Worm (Caenorhabditis elegans) whole organism, L2 larva: ENCODE data around the gene nhr-268.

Experiments
- alr-1 ChIP-seq: fragments of 150-350 bp; optimal IDR thresholded peaks from 2 replicates; lab custom pipeline; 2014; ENCODE audit warnings: missing biosample characterization, missing genetic modification characterization
- aly-2 ChIP-seq: fragments of 150-350 bp; optimal IDR thresholded peaks from 2 replicates; lab custom pipeline; 2014; ENCODE audit warnings: missing biosample characterization, missing genetic modification characterization
- ama-1 ChIP-seq: fragments of 150-350 bp; optimal IDR thresholded peaks from 2 replicates; lab custom pipeline; 2018; ENCODE audit warnings: inconsistent platforms
- ceh-82 ChIP-seq: fragments of 150-350 bp; optimal IDR thresholded peaks from 2 replicates; lab custom pipeline; 2014; ENCODE audit warnings: missing biosample characterization, missing genetic modification characterization
- elt-3 ChIP-seq: sonication (generic microtip); optimal IDR thresholded peaks from 2 replicates; lab custom pipeline; 2017; ENCODE audit warnings: missing biosample characterization, missing genetic modification characterization
- mab-5 ChIP-seq: fragments of 150-350 bp; optimal IDR thresholded peaks from 2 replicates; lab custom pipeline; 2014; ENCODE audit warnings: missing biosample characterization, missing genetic modification characterization
- nhr-11 ChIP-seq: fragments of 150-350 bp; optimal IDR thresholded peaks from 2 replicates; lab custom pipeline; 2014; ENCODE audit warnings: missing biosample characterization, missing genetic modification characterization
- nhr-12 ChIP-seq: fragments of 150-350 bp; optimal IDR thresholded peaks from 2 replicates; lab custom pipeline; 2014; ENCODE audit warnings: missing biosample characterization, missing genetic modification characterization
- nhr-77 ChIP-seq: fragments of 150-350 bp; optimal IDR thresholded peaks from 2 replicates; lab custom pipeline; 2014; ENCODE audit warnings: missing biosample characterization, missing genetic modification characterization

DNA sequence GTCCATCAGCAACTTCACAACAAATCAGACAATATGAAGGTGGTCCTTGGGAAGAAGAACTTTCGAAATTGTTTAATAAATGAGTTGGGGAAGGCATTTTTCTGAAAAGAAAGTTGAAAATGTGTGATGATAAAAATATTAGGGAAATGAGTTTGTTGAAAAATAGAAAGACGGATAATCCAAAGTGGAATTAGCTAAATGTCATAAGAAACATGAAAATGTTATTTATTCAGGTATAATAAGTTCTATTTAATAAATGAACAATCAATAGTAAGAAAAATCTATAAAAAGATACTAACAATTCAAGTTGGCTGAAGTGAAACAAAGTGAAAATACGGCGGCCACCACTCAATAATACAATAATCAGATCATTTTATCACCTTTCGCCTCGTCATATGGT lies 12.2 kb downstream of the nhr-268 start, which contains the start of gene nhr-53:
- TF ChIP-seq nhr-12 (no peak), mab-5 (no peak), nhr-77 (tag; lab: Kevin White, UChicago) (no peak), alr-1 (tag; lab: Kevin White, UChicago) (no peak), elt-3 (tag; lab: Kevin White, UChicago) (no peak), nhr-11 (tag; lab: Kevin White, UChicago) (no peak), ama-1 (lab: Kevin White, UChicago) (no peak), ceh-82 (no peak), aly-2 (tag; lab: Kevin White, UChicago) (no peak)
